Worm (Caenorhabditis elegans) whole organism, L1 larva: ENCODE data around the gene K04C1.3.
A peak's percentile ranks its signal among the peaks of the same experiment; 100 is the strongest.

Source experiments
- C34B4.2 ChIP-seq: sonication (generic microtip); optimal IDR thresholded peaks from 2 replicates; lab custom pipeline; 2017; ENCODE audit warnings: mild to moderate bottlenecking, missing genetic modification characterization, missing compliant biosample characterization
- aha-1 ChIP-seq: fragments of 150-350 bp; optimal IDR thresholded peaks from 2 replicates; lab custom pipeline; 2014; ENCODE audit warnings: missing biosample characterization, missing genetic modification characterization
- alr-1 ChIP-seq: fragments of 200-800 bp; sonication (Bioruptor generic); optimal IDR thresholded peaks from 2 replicates; lab custom pipeline; 2018; ENCODE audit warnings: borderline replicate concordance, mild to moderate bottlenecking, missing genetic modification characterization, missing compliant biosample characterization
- aly-2 ChIP-seq: fragments of 150-350 bp; optimal IDR thresholded peaks from 2 replicates; lab custom pipeline; 2014; ENCODE audit warnings: missing biosample characterization, missing genetic modification characterization
- ceh-8 ChIP-seq: fragments of 200-800 bp; sonication (Bioruptor generic); optimal IDR thresholded peaks from 2 replicates; lab custom pipeline; 2018; ENCODE audit warnings: mild to moderate bottlenecking, missing genetic modification characterization, moderate library complexity, missing compliant biosample characterization
- ceh-90 ChIP-seq: sonication (generic microtip); optimal IDR thresholded peaks from 2 replicates; lab custom pipeline; 2016; ENCODE audit warnings: missing genetic modification characterization, missing compliant biosample characterization
- ces-1 ChIP-seq: fragments of 150-350 bp; optimal IDR thresholded peaks from 2 replicates; lab custom pipeline; 2014; ENCODE audit warnings: missing biosample characterization, missing genetic modification reagents, missing genetic modification characterization
- efl-1 ChIP-seq, 4 experiments: fragments of 150-350 bp; optimal IDR thresholded peaks in 3 of 4; peaks in 1 of 4; 1 replicate in 1 of 4; 2 replicates in 3 of 4; lab custom pipeline; 2014; ENCODE audit warnings: missing biosample characterization in 2 of 4, missing genetic modification characterization in 2 of 4, missing genetic modification reagents in 2 of 4
- egl-13 ChIP-seq: sonication (generic microtip); optimal IDR thresholded peaks from 2 replicates; lab custom pipeline; 2016; ENCODE audit warnings: missing genotype, missing genetic modification reagents, missing genetic modification characterization, missing compliant biosample characterization
- egl-27 ChIP-seq, 2 experiments: fragments of 150-350 bp in 1 of 2; sonication (generic microtip); optimal IDR thresholded peaks; 3 replicates each; lab custom pipeline; 2017 to 2018; ENCODE audit warnings: missing biosample characterization in 2 of 2, missing genetic modification characterization in 2 of 2, missing genetic modification reagents in 2 of 2
- elt-3 ChIP-seq, 6 experiments: fragments of 150-350 bp in 1 of 6; sonication (generic microtip); optimal IDR thresholded peaks; 2 replicates each; lab custom pipeline; 2017 to 2018; ENCODE audit warnings: missing biosample characterization in 6 of 6, missing genetic modification characterization in 6 of 6, inconsistent platforms in 1 of 6
- ets-5 ChIP-seq: fragments of 200-800 bp; sonication (Bioruptor generic); IDR thresholded peaks from 2 replicates; pipeline ENCODE4 v1.3.6; 2022; ENCODE audit warnings: missing genetic modification characterization, missing compliant biosample characterization
- fkh-10 ChIP-seq: sonication (generic microtip); optimal IDR thresholded peaks from 2 replicates; lab custom pipeline; 2017; ENCODE audit warnings: missing biosample characterization, missing genetic modification reagents, missing genetic modification characterization
- fkh-4 ChIP-seq: sonication (generic microtip); optimal IDR thresholded peaks from 2 replicates; lab custom pipeline; 2016; ENCODE audit warnings: missing compliant biosample characterization, missing genetic modification characterization, borderline replicate concordance
- fos-1 ChIP-seq: fragments of 150-350 bp; optimal IDR thresholded peaks from 2 replicates; lab custom pipeline; 2014; ENCODE audit warnings: missing biosample characterization, missing genetic modification characterization
- grh-1 ChIP-seq: fragments of 200-800 bp; sonication (Bioruptor generic); IDR thresholded peaks from 2 replicates; pipeline ENCODE4 v1.3.6; 2022; ENCODE audit warnings: missing genetic modification reagents, missing genetic modification characterization, missing compliant biosample characterization
- hlh-17 ChIP-seq: fragments of 200-800 bp; sonication (Bioruptor generic); optimal IDR thresholded peaks from 2 replicates; lab custom pipeline; 2018; ENCODE audit warnings: missing genetic modification characterization, mild to moderate bottlenecking, missing compliant biosample characterization, moderate library complexity, borderline replicate concordance
- jun-1 ChIP-seq: fragments of 150-350 bp; optimal IDR thresholded peaks from 2 replicates; lab custom pipeline; 2014; ENCODE audit warnings: missing biosample characterization, missing genetic modification reagents, missing genetic modification characterization
- lir-3 ChIP-seq: sonication (generic microtip); optimal IDR thresholded peaks from 2 replicates; lab custom pipeline; 2016; ENCODE audit warnings: mild to moderate bottlenecking, missing genetic modification characterization, moderate library complexity, missing compliant biosample characterization; ENCODE audit not compliant: poor library complexity
- mab-9 ChIP-seq: fragments of 200-800 bp; sonication (Bioruptor generic); IDR thresholded peaks from 2 replicates; pipeline ENCODE4 v1.3.6; 2022; ENCODE audit warnings: missing genetic modification reagents, missing genetic modification characterization, missing compliant biosample characterization
- mep-1 ChIP-seq: fragments of 150-350 bp; optimal IDR thresholded peaks from 2 replicates; lab custom pipeline; 2014; ENCODE audit warnings: missing biosample characterization, missing genetic modification characterization
- nhr-12 ChIP-seq: sonication (generic microtip); optimal IDR thresholded peaks from 2 replicates; lab custom pipeline; 2017; ENCODE audit warnings: missing biosample characterization, missing genetic modification characterization
- nhr-19 ChIP-seq: fragments of 200-800 bp; sonication (Bioruptor generic); conservative IDR thresholded peaks from 2 replicates; pipeline ENCODE4 v1.3.6; 2022; ENCODE audit warnings: missing genetic modification characterization, missing compliant biosample characterization
- nhr-20 ChIP-seq: sonication (generic microtip); optimal IDR thresholded peaks from 2 replicates; lab custom pipeline; 2016; ENCODE audit warnings: mild to moderate bottlenecking, missing genetic modification characterization, missing compliant biosample characterization
- nhr-84 ChIP-seq: sonication (generic microtip); optimal IDR thresholded peaks from 2 replicates; lab custom pipeline; 2017; ENCODE audit warnings: missing biosample characterization, missing genetic modification characterization
- nhr-90 ChIP-seq: sonication (generic microtip); optimal IDR thresholded peaks from 2 replicates; lab custom pipeline; 2016; ENCODE audit warnings: mild to moderate bottlenecking, missing genetic modification characterization, missing compliant biosample characterization; ENCODE audit not compliant: poor library complexity
- pax-3 ChIP-seq: fragments of 200-800 bp; sonication (Bioruptor generic); optimal IDR thresholded peaks from 2 replicates; lab custom pipeline; 2018; ENCODE audit warnings: mild to moderate bottlenecking, missing genetic modification characterization, moderate library complexity, missing compliant biosample characterization
- skn-1 ChIP-seq: fragments of 150-350 bp; optimal IDR thresholded peaks from 2 replicates; lab custom pipeline; 2014; ENCODE audit warnings: missing biosample characterization, missing genetic modification characterization
- snpc-4 ChIP-seq: fragments of 150-350 bp; optimal IDR thresholded peaks from 2 replicates; lab custom pipeline; 2014; ENCODE audit warnings: missing biosample characterization, missing genetic modification characterization
- snu-23 ChIP-seq: sonication (generic microtip); optimal IDR thresholded peaks from 2 replicates; lab custom pipeline; 2016; ENCODE audit warnings: missing genetic modification characterization, missing compliant biosample characterization
- tbx-2 ChIP-seq: sonication (generic microtip); optimal IDR thresholded peaks from 2 replicates; lab custom pipeline; 2016; ENCODE audit warnings: missing genetic modification characterization, missing compliant biosample characterization
- tlp-1 ChIP-seq: fragments of 150-350 bp; optimal IDR thresholded peaks from 2 replicates; lab custom pipeline; 2014; ENCODE audit warnings: missing biosample characterization, missing genetic modification characterization
- unc-62 ChIP-seq: fragments of 150-350 bp; optimal IDR thresholded peaks from 2 replicates; lab custom pipeline; 2014; ENCODE audit warnings: missing biosample characterization, missing genetic modification reagents, missing genetic modification characterization
- vab-15 ChIP-seq: sonication (generic microtip); optimal IDR thresholded peaks from 2 replicates; lab custom pipeline; 2017; ENCODE audit warnings: missing genotype, mild to moderate bottlenecking, missing genetic modification characterization, missing compliant biosample characterization
- zag-1 ChIP-seq: fragments of 150-350 bp; optimal IDR thresholded peaks from 2 replicates; lab custom pipeline; 2014; ENCODE audit warnings: missing biosample characterization, missing genetic modification characterization
- ztf-4 ChIP-seq: fragments of 150-350 bp; optimal IDR thresholded peaks from 2 replicates; lab custom pipeline; 2014; ENCODE audit warnings: missing biosample characterization, missing genetic modification characterization

The K04C1.3 gene

DNA sequence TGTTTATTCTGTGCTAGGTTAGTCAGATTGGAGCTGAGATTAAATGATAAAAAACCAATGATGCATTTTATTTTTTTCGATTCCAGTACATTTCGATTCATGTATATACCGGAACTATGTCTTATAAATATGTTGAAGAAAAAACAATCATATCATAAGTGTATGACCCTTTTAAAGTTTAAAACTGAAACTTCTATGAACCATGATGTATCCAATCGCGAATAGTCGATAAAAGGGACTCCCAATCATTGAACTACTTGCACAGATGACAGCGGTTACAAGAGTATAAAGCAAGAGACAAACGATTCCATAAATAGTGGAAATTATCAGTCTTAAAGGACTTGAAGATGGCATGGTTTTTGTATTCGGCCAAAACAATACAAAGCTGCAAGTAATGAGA, 8.3 kb downstream of the K04C1.3 start, which contains the start of gene srg-37:
srg-37 (minus strand) TSS at position 101 of the 400 bp plus-strand sequence.
- TF ChIP-seq fos-1 (tag; lab: Kevin White, UChicago) (no peak), zag-1 (no peak), mab-9 (GFP tag; lab: Robert Waterston, UW) (no peak), hlh-17 (GFP tag; lab: Kevin White, UChicago) (no peak), nhr-19 (GFP tag; lab: Robert Waterston, UW) (no peak), ceh-90 (no peak), fkh-10 (GFP tag; lab: Kevin White, UChicago) (no peak), nhr-84 (tag; lab: Kevin White, UChicago) (no peak), ces-1 (GFP tag; lab: Kevin White, UChicago) (no peak), pax-3 (tag; lab: Kevin White, UChicago) (no peak), tlp-1 (tag; lab: Kevin White, UChicago) (no peak), snpc-4 (tag; lab: Kevin White, UChicago) (no peak), nhr-90 (tag; lab: Kevin White, UChicago) (no peak), nhr-20 (tag; lab: Kevin White, UChicago) (no peak), egl-13 (tag; lab: Kevin White, UChicago) (no peak)

DNA sequence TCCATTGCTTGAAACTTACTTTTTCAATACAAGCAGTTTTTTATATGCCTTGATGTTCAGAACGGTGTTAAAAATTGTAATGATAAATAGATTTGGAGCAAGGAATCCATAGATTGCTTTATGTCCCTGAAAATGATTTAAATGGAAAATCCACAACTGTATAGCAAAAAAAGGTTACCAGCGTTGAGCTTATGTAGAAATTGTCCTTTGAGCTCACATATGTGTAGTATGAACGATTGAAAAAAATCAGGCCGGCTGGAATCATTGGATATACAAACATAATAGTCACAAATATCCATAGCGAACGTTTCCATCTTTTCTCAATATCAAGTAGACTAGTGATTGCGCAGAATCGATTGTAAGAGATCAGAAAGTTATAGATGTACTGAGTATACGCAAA, 8.8 kb downstream of the K04C1.3 start, which contains the start of gene srg-36:
srg-36 (minus strand) TSS at position 101 of the 400 bp plus-strand sequence.
- TF ChIP-seq ceh-8 (GFP tag; lab: Kevin White, UChicago), result no peak
- TF ChIP-seq lir-3, result no peak
- TF ChIP-seq alr-1 (tag; lab: Kevin White, UChicago), result no peak
- no peak for TF ChIP-seq ets-5 (GFP tag; lab: Robert Waterston, UW)
- no peak for TF ChIP-seq egl-27 (tag; optimal IDR thresholded peaks at IDR 0.05; lab: Kevin White, UChicago)
- no peak for TF ChIP-seq egl-13 (tag; lab: Kevin White, UChicago)
- TF ChIP-seq skn-1 (tag; lab: Kevin White, UChicago), result no peak
- no peak for TF ChIP-seq ztf-4 (tag; lab: Kevin White, UChicago)

DNA sequence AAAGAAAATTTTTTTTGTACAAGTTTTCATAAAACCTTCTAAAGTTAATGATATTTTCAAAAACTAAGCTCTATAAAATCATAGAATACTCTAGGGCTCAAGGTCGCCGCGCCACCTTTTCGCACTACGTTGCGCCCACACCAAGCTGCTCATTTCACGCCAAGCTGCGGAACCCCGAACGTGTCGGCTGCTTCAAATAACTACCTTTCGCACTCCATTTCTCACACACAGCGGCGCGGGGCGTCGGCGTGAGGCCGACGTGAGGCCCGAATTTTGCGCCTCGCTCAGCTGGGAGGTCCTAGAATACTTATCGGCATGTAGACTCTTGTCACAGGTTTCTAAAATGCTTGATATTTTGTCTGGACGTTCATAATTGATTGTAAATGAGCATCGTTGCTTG, 11.2 kb downstream of the K04C1.3 start:
- TF ChIP-seq elt-3 (tag; optimal IDR thresholded peaks at IDR 0.05; lab: Kevin White, UChicago), result no peak
- TF ChIP-seq hlh-17 (GFP tag; lab: Kevin White, UChicago), result no peak
- TF ChIP-seq C34B4.2, result no peak
- TF ChIP-seq mep-1 (tag; lab: Kevin White, UChicago), result no peak
- TF ChIP-seq ztf-4 (tag; lab: Kevin White, UChicago), result no peak

DNA sequence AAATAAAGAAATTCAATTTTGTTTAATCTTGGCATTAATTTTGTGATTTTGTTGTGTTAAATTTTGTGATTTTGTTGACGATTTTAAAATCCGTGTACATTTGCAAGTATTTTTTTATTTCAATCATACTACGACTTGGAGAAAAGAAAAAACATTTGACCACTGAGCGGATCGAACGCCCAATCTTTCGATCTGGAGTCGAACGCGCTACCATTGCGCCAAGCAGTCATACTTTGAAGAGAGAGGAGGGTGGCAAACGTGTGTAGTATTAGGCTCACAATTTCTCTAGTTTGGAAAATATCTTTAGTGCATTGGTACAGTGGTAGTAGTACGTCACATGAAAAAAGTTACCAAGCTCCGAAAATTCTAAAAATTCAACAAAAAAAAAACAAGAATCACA, 14.4 kb downstream of the K04C1.3 start:
- TF ChIP-seq nhr-20 (tag; lab: Kevin White, UChicago) (peak; percentile 11), unc-62 (no peak), nhr-90 (tag; lab: Kevin White, UChicago) (peak; percentile 16)

DNA sequence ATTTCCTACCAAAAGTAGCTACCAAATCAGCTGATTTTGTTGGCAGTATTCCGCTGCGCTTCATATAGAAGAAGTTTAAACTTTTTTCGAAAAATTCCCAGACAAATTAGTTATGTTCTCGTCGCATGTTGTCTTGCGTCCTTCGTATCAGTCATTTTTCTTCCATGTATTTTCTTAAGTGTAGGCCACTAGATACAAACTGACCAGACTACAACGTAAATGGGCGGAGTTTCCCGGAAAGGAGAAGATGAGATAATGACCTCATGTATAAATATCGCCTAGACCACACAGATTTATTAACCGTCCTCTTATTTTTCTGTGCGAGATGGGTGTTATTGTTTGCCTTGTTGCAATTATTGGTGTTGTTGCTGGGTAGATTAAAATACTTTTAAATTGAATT, 17.9 kb downstream of the K04C1.3 start, which contains the start of gene cyp-13B2:
cyp-13B2 (plus strand) TSS at position 301 of the 400 bp plus-strand sequence.
- TF ChIP-seq nhr-19 (GFP tag; lab: Robert Waterston, UW) (no peak), efl-1 (optimal IDR thresholded peaks at IDR 0.05; lab: Kevin White, UChicago) (no peak), efl-1 (GFP tag; optimal IDR thresholded peaks at IDR 0.05 in 1 of 2; lab: Kevin White, UChicago) (peak in 1 of 2 experiments; percentile 4), tlp-1 (tag; lab: Kevin White, UChicago) (no peak)
- TF ChIP-seq, all 84 proteins: peak for 1

DNA sequence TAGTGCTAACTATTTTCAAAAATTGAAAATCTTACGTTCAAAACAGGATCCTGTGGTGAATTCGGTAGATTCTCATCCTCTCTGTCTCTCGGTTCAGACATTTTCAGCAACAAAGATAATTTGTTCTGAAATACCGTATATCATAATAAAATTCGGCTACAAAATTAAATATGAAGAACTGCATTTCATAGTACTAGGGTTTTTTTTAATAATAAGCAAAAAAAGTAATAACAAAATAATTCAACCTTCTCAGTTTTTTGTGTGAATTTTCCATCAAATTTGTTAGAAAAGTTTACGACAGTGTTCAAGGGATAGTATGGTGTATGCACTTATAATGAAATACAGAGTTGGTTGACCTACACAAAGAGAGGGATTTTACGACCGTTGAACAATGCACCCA, 20.0 kb downstream of the K04C1.3 start, which contains the start of gene K06G5.3:
K06G5.3 (minus strand) TSS at position 101 of the 400 bp plus-strand sequence.
- no peak for TF ChIP-seq vab-15 (tag; lab: Kevin White, UChicago)
- no peak for TF ChIP-seq snu-23
- no peak for TF ChIP-seq aly-2 (tag; lab: Kevin White, UChicago)
- TF ChIP-seq skn-1 (tag; lab: Kevin White, UChicago), result no peak
- no peak for TF ChIP-seq grh-1 (GFP tag; lab: Robert Waterston, UW)
- TF ChIP-seq tbx-2 (tag; lab: Kevin White, UChicago), result no peak
- no peak for TF ChIP-seq fkh-4 (tag; lab: Kevin White, UChicago)
- no peak for TF ChIP-seq snpc-4 (tag; lab: Kevin White, UChicago)
- no peak for TF ChIP-seq nhr-12 (tag; lab: Kevin White, UChicago)
- TF ChIP-seq jun-1 (tag; lab: Kevin White, UChicago), result no peak
- TF ChIP-seq aha-1 (tag; lab: Kevin White, UChicago), result no peak
